Fruit fly (Drosophila melanogaster) whole organism, embryonic: ENCODE data around the gene Prx2.

Source experiments
- CG10267 ChIP-seq: fragments of 200-800 bp; sonication (Bioruptor generic); optimal IDR thresholded peaks from 2 replicates; lab custom pipeline; 2018; ENCODE audit warnings: missing biosample characterization, mild to moderate bottlenecking, missing genetic modification characterization, moderate library complexity
- CG10979 ChIP-seq: fragments of 200-800 bp; sonication (Bioruptor generic); optimal IDR thresholded peaks from 2 replicates; lab custom pipeline; 2018; ENCODE audit warnings: missing biosample characterization, mild to moderate bottlenecking, missing genetic modification characterization, moderate library complexity
- CG12659 ChIP-seq: fragments of 200-800 bp; sonication (Bioruptor generic); optimal IDR thresholded peaks from 3 replicates; lab custom pipeline; 2017; ENCODE audit warnings: mild to moderate bottlenecking, missing biosample characterization, missing genetic modification reagents, missing genetic modification characterization
- CG13123 ChIP-seq: fragments of 200-800 bp; sonication (Bioruptor generic); optimal IDR thresholded peaks from 2 replicates; lab custom pipeline; 2016; ENCODE audit warnings: missing biosample characterization, missing genetic modification characterization
- CG14965 ChIP-seq: fragments of 200-800 bp; sonication (Bioruptor generic); optimal IDR thresholded peaks from 2 replicates; lab custom pipeline; 2016; ENCODE audit warnings: missing biosample characterization, missing genetic modification characterization, borderline replicate concordance
- CG15073 ChIP-seq: fragments of 200-800 bp; sonication (Bioruptor generic); optimal IDR thresholded peaks from 2 replicates; lab custom pipeline; 2016; ENCODE audit warnings: missing biosample characterization, missing genetic modification characterization
- CG17359 ChIP-seq: fragments of 200-800 bp; sonication (Bioruptor generic); optimal IDR thresholded peaks from 3 replicates; lab custom pipeline; 2018; ENCODE audit warnings: missing biosample characterization, mild to moderate bottlenecking, missing genetic modification characterization, moderate library complexity
- CG18764 ChIP-seq: fragments of 200-800 bp; sonication (Bioruptor generic); optimal IDR thresholded peaks from 3 replicates; lab custom pipeline; 2016; ENCODE audit warnings: missing biosample characterization, missing genetic modification characterization
- CG6175 ChIP-seq: fragments of 200-800 bp; sonication (Bioruptor generic); IDR thresholded peaks from 3 replicates; pipeline ENCODE4 v1.3.6; 2022; ENCODE audit warnings: missing biosample characterization, missing genetic modification characterization
- CG6683 ChIP-seq: fragments of 200-800 bp; sonication (Bioruptor generic); optimal IDR thresholded peaks from 2 replicates; lab custom pipeline; 2017; ENCODE audit warnings: missing biosample characterization, mild to moderate bottlenecking, missing genetic modification characterization, missing genetic modification reagents
- CG8478 ChIP-seq: fragments of >200 bp; optimal IDR thresholded peaks from 2 replicates; lab custom pipeline; 2018
- HmgD ChIP-seq: fragments of 200-800 bp; sonication (Bioruptor generic); optimal IDR thresholded peaks from 3 replicates; lab custom pipeline; 2016; ENCODE audit warnings: missing biosample characterization, missing genetic modification characterization
- eyg ChIP-seq: fragments of 200-800 bp; sonication (Bioruptor generic); optimal IDR thresholded peaks from 3 replicates; lab custom pipeline; 2016; ENCODE audit warnings: missing biosample characterization, missing genetic modification characterization
- rib ChIP-seq: fragments of 200-800 bp; sonication (Bioruptor generic); IDR thresholded peaks from 2 replicates; pipeline ENCODE4 v1.3.6; 2022; ENCODE audit warnings: missing biosample characterization, missing genetic modification characterization

- no peak for TF ChIP-seq HmgD
- TF ChIP-seq eyg, result no peak
- no peak for TF ChIP-seq CG8478 (lab: Kevin White, UChicago)
- no peak for TF ChIP-seq rib (GFP tag; lab: Robert Waterston, UW)
- TF ChIP-seq CG6683, result no peak
- no peak for TF ChIP-seq CG13123
- no peak for TF ChIP-seq CG17359
- no peak for TF ChIP-seq CG14965 (GFP tag; lab: Kevin White, UChicago)
- no peak for TF ChIP-seq CG10267 (tag; lab: Kevin White, UChicago)
- TF ChIP-seq CG10979, result no peak
- TF ChIP-seq CG12659 (GFP tag; lab: Kevin White, UChicago), result no peak
- no peak for TF ChIP-seq CG6175
- no peak for TF ChIP-seq CG18764 (GFP tag; lab: Kevin White, UChicago)
- no peak for TF ChIP-seq CG15073 (GFP tag; lab: Kevin White, UChicago)
These were observed 26.8 kb upstream of the Prx2 start for dm6 chrX:13302615-13303526.
